Worm (Caenorhabditis elegans): ENCODE measurements around the gene strd-1.

DNA sequence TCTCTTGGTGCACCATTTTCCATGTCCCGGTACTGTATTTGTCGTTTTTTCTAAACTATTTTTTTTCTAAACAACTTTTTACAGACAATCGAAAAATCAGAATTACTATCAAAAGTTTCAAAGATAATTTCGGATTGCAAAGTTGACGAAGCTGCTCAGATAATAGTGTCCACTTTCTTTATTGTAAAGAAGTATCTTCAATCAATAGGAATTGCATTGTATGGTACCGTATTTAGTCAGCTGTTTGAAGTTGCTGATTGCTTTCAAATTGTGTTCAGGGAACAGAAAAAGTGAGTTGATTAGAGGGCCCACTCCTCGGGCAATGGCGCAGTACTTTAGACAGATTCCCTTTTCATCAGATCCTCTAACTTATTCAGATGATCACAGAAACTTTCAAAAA is 34.3 kb downstream of the strd-1 start:
- no peak for TF ChIP-seq skn-1 (tag; optimal IDR thresholded peaks at IDR 0.05)
- no peak for TF ChIP-seq snpc-4 (tag; optimal IDR thresholded peaks at IDR 0.05)
- TF ChIP-seq nhr-11 (tag; optimal IDR thresholded peaks at IDR 0.05), result no peak
